Worm (Caenorhabditis elegans): ENCODE measurements around the gene sdz-4.

Gene sdz-4

DNA sequence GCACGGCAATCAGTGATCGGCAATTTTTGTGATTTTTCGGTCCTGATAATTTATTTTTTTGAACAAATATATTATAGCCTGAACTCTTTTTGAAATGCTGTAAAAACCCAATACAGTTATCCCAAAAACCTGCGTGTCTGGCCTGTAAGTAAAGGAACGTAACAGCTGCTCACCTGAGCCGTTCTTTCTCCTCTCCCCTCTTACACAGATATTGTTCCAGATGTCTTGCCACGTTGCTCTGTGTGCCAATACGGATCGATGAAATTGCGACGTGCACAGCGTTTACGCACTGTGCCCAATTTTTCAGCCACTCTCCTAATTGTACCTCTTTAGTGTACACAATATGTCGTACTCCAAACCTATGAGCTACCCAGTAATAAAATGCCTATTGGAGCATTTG is at the start of gene sdz-4:
sdz-4 (plus strand) TSS at position 301 of the 400 bp plus-strand sequence.
- TF ChIP-seq pros-1 (tag; optimal IDR thresholded peaks at IDR 0.05) (no peak), hlh-13 (GFP tag; optimal IDR thresholded peaks at IDR 0.05) (no peak), fkh-6 (tag; optimal IDR thresholded peaks at IDR 0.05) (no peak), ceh-24 (tag; optimal IDR thresholded peaks at IDR 0.05) (no peak), ceh-6 (GFP tag; optimal IDR thresholded peaks at IDR 0.05) (no peak), gmeb-2 (tag; optimal IDR thresholded peaks at IDR 0.05) (no peak), sdc-2 (tag; optimal IDR thresholded peaks at IDR 0.05) (no peak), elt-4 (tag; optimal IDR thresholded peaks at IDR 0.05) (no peak), unc-86 (tag; optimal IDR thresholded peaks at IDR 0.05) (no peak), nhr-11 (tag; optimal IDR thresholded peaks at IDR 0.05) (no peak), npax-4 (tag; optimal IDR thresholded peaks at IDR 0.05) (no peak), ref-2 (tag; optimal IDR thresholded peaks at IDR 0.05) (no peak), ttx-3 (tag; optimal IDR thresholded peaks at IDR 0.05) (no peak), pat-9 (tag; optimal IDR thresholded peaks at IDR 0.05) (no peak)

DNA sequence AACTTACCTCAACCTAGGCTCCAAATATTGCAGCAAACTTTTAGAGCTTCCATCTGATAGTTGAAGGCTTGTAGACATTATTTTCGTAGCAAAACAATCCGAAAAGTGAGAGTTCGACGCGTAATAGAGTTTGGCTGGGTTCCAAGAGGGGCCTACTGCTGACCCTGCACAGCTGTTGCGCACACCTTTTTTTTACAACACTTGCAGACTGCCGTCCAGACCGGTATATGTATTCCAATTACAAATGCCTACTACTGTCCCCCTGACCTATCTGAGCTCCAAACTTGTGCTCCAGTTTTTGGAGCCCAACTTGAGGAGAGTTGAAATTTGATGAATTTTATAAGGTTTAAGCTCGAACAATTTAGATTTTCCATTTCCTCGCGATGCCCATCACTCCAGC is 49.2 kb upstream of the sdz-4 start, which contains the start of the genes fbxc-24 and fbxc-27:
fbxc-24 (minus strand) TSS at position 101 of the 400 bp plus-strand sequence.
fbxc-27 (plus strand) TSS at position 216 of the 400 bp plus-strand sequence.
- TF ChIP-seq sox-4 (tag; optimal IDR thresholded peaks at IDR 0.05) (no peak), ama-1 (optimal IDR thresholded peaks at IDR 0.05) (no peak), C08G9.2 (tag; optimal IDR thresholded peaks at IDR 0.05) (no peak), ceh-24 (tag; optimal IDR thresholded peaks at IDR 0.05) (no peak), sox-2 (GFP tag; IDR thresholded peaks at IDR 0.05) (no peak), elt-2 (tag; optimal IDR thresholded peaks at IDR 0.05) (no peak), ceh-9 (tag; optimal IDR thresholded peaks at IDR 0.05) (no peak), zip-5 (tag; optimal IDR thresholded peaks at IDR 0.05) (no peak), ceh-14 (tag; optimal IDR thresholded peaks at IDR 0.05) (no peak), T23F11.4 (GFP tag; optimal IDR thresholded peaks at IDR 0.05) (no peak), ceh-30 (tag; optimal IDR thresholded peaks at IDR 0.05) (no peak), odd-2 (tag; optimal IDR thresholded peaks at IDR 0.05) (no peak), rnt-1 (tag; optimal IDR thresholded peaks at IDR 0.05) (no peak), nfya-1 (tag; optimal IDR thresholded peaks at IDR 0.05) (no peak), ceh-22 (tag; optimal IDR thresholded peaks at IDR 0.05) (no peak), syd-9 (tag; optimal IDR thresholded peaks at IDR 0.05) (no peak), hlh-15 (tag; optimal IDR thresholded peaks at IDR 0.05) (no peak), unc-42 (tag; optimal IDR thresholded peaks at IDR 0.05) (no peak), hlh-6 (tag; optimal IDR thresholded peaks at IDR 0.05) (no peak)

DNA sequence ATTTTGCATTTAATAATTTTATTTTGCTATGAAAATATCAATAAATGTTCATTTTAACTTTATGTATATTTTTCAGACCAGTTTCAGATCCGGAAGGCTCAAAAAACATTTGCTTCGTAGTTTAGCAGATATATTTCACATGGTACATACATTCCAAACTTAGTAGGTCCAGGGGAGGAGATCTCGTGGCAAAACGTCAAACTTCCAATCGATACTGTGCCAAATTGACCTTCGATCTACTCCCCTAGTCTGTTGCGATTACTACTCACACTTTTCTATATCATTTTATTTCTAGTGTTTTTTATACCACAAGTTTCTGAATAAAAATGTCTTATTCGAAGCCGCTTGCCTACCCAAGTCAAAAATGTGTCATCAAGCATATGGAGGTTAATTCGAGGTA is 47.0 kb upstream of the sdz-4 start, which contains the start of gene fbxc-31:
fbxc-31 (plus strand) TSS at position 301 of the 400 bp plus-strand sequence.
- no peak for TF ChIP-seq npax-4 (tag; optimal IDR thresholded peaks at IDR 0.05)
- TF ChIP-seq che-1 (tag; optimal IDR thresholded peaks at IDR 0.05) = no peak
- no peak for TF ChIP-seq unc-55 (GFP tag; optimal IDR thresholded peaks at IDR 0.05)
- no peak for TF ChIP-seq ceh-6 (GFP tag; optimal IDR thresholded peaks at IDR 0.05)
- TF ChIP-seq T23F11.4 (GFP tag; optimal IDR thresholded peaks at IDR 0.05) = no peak
- TF ChIP-seq ztf-16 (tag; optimal IDR thresholded peaks at IDR 0.05) = no peak
- no peak for TF ChIP-seq tbx-2 (tag; optimal IDR thresholded peaks at IDR 0.05)
- TF ChIP-seq fax-1 (tag; optimal IDR thresholded peaks at IDR 0.05) = no peak
- TF ChIP-seq ref-2 (tag; optimal IDR thresholded peaks at IDR 0.05) = no peak
- TF ChIP-seq ttx-3 (tag; optimal IDR thresholded peaks at IDR 0.05) = no peak
- TF ChIP-seq lim-6 (tag; optimal IDR thresholded peaks at IDR 0.05) = no peak
- TF ChIP-seq unc-86 (tag; optimal IDR thresholded peaks at IDR 0.05) = no peak
- no peak for TF ChIP-seq sox-4 (tag; optimal IDR thresholded peaks at IDR 0.05)
- TF ChIP-seq hlh-6 (tag; optimal IDR thresholded peaks at IDR 0.05) = no peak
- TF ChIP-seq odd-2 (tag; optimal IDR thresholded peaks at IDR 0.05) = no peak
- no peak for TF ChIP-seq C08G9.2 (tag; optimal IDR thresholded peaks at IDR 0.05)
